Fruit fly (Drosophila melanogaster) whole organism, embryonic: ENCODE measurements around the gene CG15429.
A peak's percentile ranks its signal among the peaks of the same experiment; 100 is the strongest.

ENCODE experiments used
- Abd-B ChIP-seq: fragments of 200-800 bp; sonication (Bioruptor generic); optimal IDR thresholded peaks from 2 replicates; lab custom pipeline; 2018; ENCODE audit warnings: missing biosample characterization, mild to moderate bottlenecking, missing genetic modification characterization, moderate library complexity
- Asciz ChIP-seq: fragments of 200-800 bp; sonication (Bioruptor generic); optimal IDR thresholded peaks from 2 replicates; lab custom pipeline; 2017; ENCODE audit warnings: missing biosample characterization, mild to moderate bottlenecking, missing genetic modification characterization, missing genetic modification reagents
- Awh ChIP-seq: fragments of 200-800 bp; sonication (Bioruptor generic); IDR thresholded peaks from 2 replicates; pipeline ENCODE4, ENCODE4 v1.3.6; 2022; ENCODE audit warnings: missing biosample characterization, missing genetic modification characterization
- CG12155 ChIP-seq: fragments of 200-800 bp; sonication (Bioruptor generic); optimal IDR thresholded peaks from 3 replicates; lab custom pipeline; 2016; ENCODE audit warnings: missing biosample characterization, missing genetic modification characterization
- CG12391 ChIP-seq: fragments of 200-800 bp; sonication (Bioruptor generic); optimal IDR thresholded peaks from 3 replicates; lab custom pipeline; 2018; ENCODE audit warnings: missing biosample characterization, mild to moderate bottlenecking, missing genetic modification characterization, moderate library complexity
- CG12942 ChIP-seq: fragments of 200-800 bp; sonication (Bioruptor generic); optimal IDR thresholded peaks from 3 replicates; lab custom pipeline; 2016; ENCODE audit warnings: missing biosample characterization, missing genetic modification characterization
- CG13296 ChIP-seq: fragments of 200-800 bp; sonication (Bioruptor generic); optimal IDR thresholded peaks from 3 replicates; lab custom pipeline; 2018; ENCODE audit warnings: missing biosample characterization, mild to moderate bottlenecking, missing genetic modification characterization
- CG1529 ChIP-seq: fragments of 200-800 bp; sonication (Bioruptor generic); optimal IDR thresholded peaks from 3 replicates; lab custom pipeline; 2018; ENCODE audit warnings: missing biosample characterization, missing genetic modification characterization
- CG16779 ChIP-seq: fragments of 200-800 bp; sonication (Bioruptor generic); IDR thresholded peaks from 2 replicates; pipeline ENCODE4 v1.3.6; 2022; ENCODE audit warnings: missing biosample characterization, missing genetic modification characterization
- CG17186 ChIP-seq: fragments of 200-800 bp; sonication (Bioruptor generic); optimal IDR thresholded peaks from 3 replicates; lab custom pipeline; 2017; ENCODE audit warnings: missing biosample characterization, missing genetic modification reagents, missing genetic modification characterization
- CG17328 ChIP-seq: fragments of 200-800 bp; sonication (Bioruptor generic); IDR thresholded peaks from 2 replicates; pipeline ENCODE4 v1.3.6; 2022; ENCODE audit warnings: missing biosample characterization, missing genetic modification characterization
- CG17359 ChIP-seq: fragments of 200-800 bp; sonication (Bioruptor generic); optimal IDR thresholded peaks from 3 replicates; lab custom pipeline; 2018; ENCODE audit warnings: missing biosample characterization, mild to moderate bottlenecking, missing genetic modification characterization, moderate library complexity
- CG2202 ChIP-seq: fragments of 200-800 bp; sonication (Bioruptor generic); optimal IDR thresholded peaks from 2 replicates; lab custom pipeline; 2018; ENCODE audit warnings: missing biosample characterization, mild to moderate bottlenecking, missing genetic modification characterization
- CG33213 ChIP-seq: fragments of 200-800 bp; sonication (Bioruptor generic); optimal IDR thresholded peaks from 3 replicates; lab custom pipeline; 2016; ENCODE audit warnings: missing biosample characterization, missing genetic modification characterization
- CG34224 ChIP-seq: fragments of 200-800 bp; sonication (Bioruptor generic); IDR thresholded peaks from 3 replicates; pipeline ENCODE4 v1.3.6; 2022; ENCODE audit warnings: missing biosample characterization, missing genetic modification characterization; ENCODE audit not compliant: partially characterized antibody
- CG7271 ChIP-seq: fragments of 200-800 bp; sonication (Bioruptor generic); optimal IDR thresholded peaks from 2 replicates; lab custom pipeline; 2018; ENCODE audit warnings: missing biosample characterization, mild to moderate bottlenecking, missing genetic modification characterization, moderate library complexity
- CG7963 ChIP-seq: fragments of 200-800 bp; sonication (Bioruptor generic); IDR thresholded peaks from 3 replicates; pipeline ENCODE4 v1.3.6; 2022; ENCODE audit warnings: missing biosample characterization, missing genetic modification characterization; ENCODE audit not compliant: partially characterized antibody
- CG8478 ChIP-seq: fragments of >200 bp; optimal IDR thresholded peaks from 2 replicates; lab custom pipeline; 2018
- CG8924 ChIP-seq: fragments of 200-800 bp; optimal IDR thresholded peaks from 3 replicates; lab custom pipeline; 2019; ENCODE audit warnings: missing biosample characterization, mild to moderate bottlenecking, missing genetic modification characterization, moderate library complexity
- CG9437 ChIP-seq: fragments of 200-800 bp; sonication (Bioruptor generic); optimal IDR thresholded peaks from 2 replicates; lab custom pipeline; 2018; ENCODE audit warnings: missing biosample characterization, mild to moderate bottlenecking, missing genetic modification characterization
- GATAe ChIP-seq: fragments of 200-800 bp; sonication (Bioruptor generic); conservative IDR thresholded peaks from 2 replicates; pipeline ENCODE4 v1.3.6; 2022; ENCODE audit warnings: missing biosample characterization, missing genetic modification characterization
- H15 ChIP-seq: fragments of 200-800 bp; sonication (Bioruptor generic); IDR thresholded peaks from 3 replicates; pipeline ENCODE4 v1.3.6; 2022; ENCODE audit warnings: missing biosample characterization, missing genetic modification characterization
- Hey ChIP-seq: fragments of 200-800 bp; sonication (Bioruptor generic); optimal IDR thresholded peaks from 3 replicates; lab custom pipeline; 2018; ENCODE audit warnings: missing biosample characterization, mild to moderate bottlenecking, missing genetic modification characterization
- MBD-R2 ChIP-seq: fragments of 200-800 bp; sonication (Bioruptor generic); IDR thresholded peaks from 2 replicates; pipeline ENCODE4 v1.3.6; 2022; ENCODE audit warnings: missing biosample characterization, missing genetic modification characterization
- NC2β ChIP-seq: fragments of 200-800 bp; sonication (Bioruptor generic); optimal IDR thresholded peaks from 2 replicates; lab custom pipeline; 2016; ENCODE audit warnings: missing biosample characterization, missing genetic modification characterization
- Nf-YC ChIP-seq: fragments of 200-800 bp; optimal IDR thresholded peaks from 3 replicates; lab custom pipeline; 2019; ENCODE audit warnings: missing biosample characterization, mild to moderate bottlenecking, missing genetic modification characterization, moderate library complexity
- Sox100B ChIP-seq: fragments of 200-800 bp; sonication (Bioruptor generic); optimal IDR thresholded peaks from 3 replicates; lab custom pipeline; 2018; ENCODE audit warnings: missing biosample characterization, mild to moderate bottlenecking, missing genetic modification characterization
- Spps ChIP-seq: fragments of 200-800 bp; sonication (Bioruptor generic); optimal IDR thresholded peaks from 2 replicates; lab custom pipeline; 2018; ENCODE audit warnings: missing biosample characterization, mild to moderate bottlenecking, missing genetic modification characterization
- Stat92E ChIP-seq, 3 experiments: fragments of >200 bp in 2 of 3; fragments of 200-800 bp in 1 of 3; sonication (Bioruptor generic) in 1 of 3; optimal IDR thresholded peaks; 2 replicates each; lab custom pipeline; 2017 to 2019; ENCODE audit warnings: missing biosample characterization in 3 of 3, missing genetic modification characterization in 3 of 3, mild to moderate bottlenecking in 1 of 3, moderate library complexity in 1 of 3
- da ChIP-seq: fragments of 200-800 bp; sonication (Bioruptor generic); optimal IDR thresholded peaks from 2 replicates; lab custom pipeline; 2016; ENCODE audit warnings: missing biosample characterization, missing genetic modification characterization
- dm ChIP-seq: fragments of 200-800 bp; sonication (Bioruptor generic); optimal IDR thresholded peaks from 3 replicates; lab custom pipeline; 2016; ENCODE audit warnings: missing biosample characterization, missing genetic modification characterization
- emc ChIP-seq: fragments of 200-800 bp; sonication (Bioruptor generic); optimal IDR thresholded peaks from 2 replicates; lab custom pipeline; 2016; ENCODE audit warnings: missing biosample characterization, missing genetic modification characterization
- eyg ChIP-seq: fragments of 200-800 bp; sonication (Bioruptor generic); optimal IDR thresholded peaks from 3 replicates; lab custom pipeline; 2016; ENCODE audit warnings: missing biosample characterization, missing genetic modification characterization
- gcm ChIP-seq: fragments of 200-800 bp; sonication (Bioruptor generic); optimal IDR thresholded peaks from 2 replicates; lab custom pipeline; 2019; ENCODE audit warnings: missing biosample characterization, mild to moderate bottlenecking, missing genetic modification characterization, moderate library complexity
- gsb ChIP-seq: fragments of 200-800 bp; sonication (Bioruptor generic); IDR thresholded peaks from 2 replicates; pipeline ENCODE4 v1.3.6; 2022; ENCODE audit warnings: missing biosample characterization, missing genetic modification characterization
- insv ChIP-seq, 2 experiments: fragments of 200-800 bp; sonication (Bioruptor generic); optimal IDR thresholded peaks; 3 replicates each; lab custom pipeline; 2016 to 2018; ENCODE audit warnings: missing biosample characterization in 2 of 2, missing genetic modification characterization in 2 of 2
- ken ChIP-seq: fragments of 200-800 bp; sonication (Bioruptor generic); IDR thresholded peaks from 3 replicates; pipeline ENCODE4 v1.3.6; 2022; ENCODE audit warnings: missing biosample characterization, missing genetic modification characterization
- knrl ChIP-seq: fragments of 200-800 bp; sonication (Bioruptor generic); IDR thresholded peaks from 3 replicates; pipeline ENCODE4 v1.3.6; 2022; ENCODE audit warnings: missing biosample characterization, missing genetic modification characterization; ENCODE audit not compliant: partially characterized antibody
- lilli ChIP-seq: fragments of 200-800 bp; sonication (Bioruptor generic); optimal IDR thresholded peaks from 3 replicates; lab custom pipeline; 2016; ENCODE audit warnings: missing biosample characterization, missing genetic modification characterization
- nau ChIP-seq: fragments of 200-800 bp; sonication (Bioruptor generic); optimal IDR thresholded peaks from 3 replicates; lab custom pipeline; 2017; ENCODE audit warnings: missing biosample characterization, mild to moderate bottlenecking, missing genetic modification characterization, missing genetic modification reagents
- odd ChIP-seq: fragments of 200-800 bp; sonication (Bioruptor generic); optimal IDR thresholded peaks from 2 replicates; lab custom pipeline; 2017; ENCODE audit warnings: missing biosample characterization, mild to moderate bottlenecking, missing genetic modification characterization
- otp ChIP-seq: fragments of 200-800 bp; sonication (Bioruptor generic); IDR thresholded peaks from 3 replicates; pipeline ENCODE4, ENCODE4 v1.3.6; 2022; ENCODE audit warnings: missing biosample characterization, missing genetic modification characterization
- pzg ChIP-seq: fragments of 200-800 bp; sonication (Bioruptor generic); optimal IDR thresholded peaks from 3 replicates; lab custom pipeline; 2018; ENCODE audit warnings: missing biosample characterization, mild to moderate bottlenecking, missing genetic modification characterization, moderate library complexity
- sd ChIP-seq: fragments of 200-800 bp; sonication (Bioruptor generic); optimal IDR thresholded peaks from 3 replicates; lab custom pipeline; 2018; ENCODE audit warnings: missing biosample characterization, mild to moderate bottlenecking, missing genetic modification characterization, moderate library complexity
- sima ChIP-seq: fragments of 200-800 bp; sonication (Bioruptor generic); optimal IDR thresholded peaks from 2 replicates; lab custom pipeline; 2016; ENCODE audit warnings: missing biosample characterization, missing genetic modification characterization
- slbo ChIP-seq: fragments of 200-800 bp; sonication (Bioruptor generic); IDR thresholded peaks from 2 replicates; pipeline ENCODE4 v1.3.6; 2022; ENCODE audit warnings: missing biosample characterization, missing genetic modification characterization
- stc ChIP-seq: fragments of 200-800 bp; sonication (Bioruptor generic); IDR thresholded peaks from 2 replicates; pipeline ENCODE4 v1.3.6; 2022; ENCODE audit warnings: missing biosample characterization, missing genetic modification characterization
- ttk ChIP-seq: fragments of 200-800 bp; sonication (Bioruptor generic); IDR thresholded peaks from 2 replicates; pipeline ENCODE4 v2.1.2; 2022; ENCODE audit warnings: missing biosample characterization, missing genetic modification characterization
- tup ChIP-seq: fragments of 200-800 bp; sonication (Bioruptor generic); optimal IDR thresholded peaks from 2 replicates; lab custom pipeline; 2016; ENCODE audit warnings: missing biosample characterization, mild to moderate bottlenecking, missing genetic modification characterization, moderate library complexity

Gene CG15429

dm6 chr2L:4332962-4333757 lies 19.6 kb upstream of the CG15429 start (continued):
- TF ChIP-seq CG12155 (GFP tag; lab: Kevin White, UChicago): peak; percentile 77
- TF ChIP-seq CG17328: peak; percentile 84
- no peak for TF ChIP-seq pzg (GFP tag; lab: Kevin White, UChicago)
- peak; percentile 79 for TF ChIP-seq H15
- TF ChIP-seq CG12391 (tag; lab: Kevin White, UChicago): peak; percentile 76
- TF ChIP-seq knrl: no peak
- peak; percentile 62 for TF ChIP-seq NC2β (GFP tag; lab: Kevin White, UChicago)
- TF ChIP-seq Sox100B (GFP tag; lab: Kevin White, UChicago): peak; percentile 69
- peak; percentile 52 for TF ChIP-seq tup (GFP tag; lab: Kevin White, UChicago)
- peak; percentile 68 for TF ChIP-seq Abd-B (GFP tag; lab: Kevin White, UChicago)
- peak; percentile 42 for TF ChIP-seq CG12942 (GFP tag; lab: Kevin White, UChicago)
- peak; percentile 70 for TF ChIP-seq ttk (GFP tag; lab: Robert Waterston, UW)
- TF ChIP-seq CG13296 (GFP tag; lab: Kevin White, UChicago): peak; percentile 74
- peak; percentile 9 for TF ChIP-seq sima (GFP tag; lab: Kevin White, UChicago)
- TF ChIP-seq MBD-R2 (GFP tag; lab: Robert Waterston, UW): peak; percentile 48; the same call in 1 of the 2 replicates
- TF ChIP-seq CG2202 (tag; lab: Kevin White, UChicago): peak; percentile 26
- peak; percentile 55 for TF ChIP-seq Spps (tag; lab: Kevin White, UChicago)
- no peak for TF ChIP-seq CG17186
- TF ChIP-seq gcm (GFP tag; lab: Kevin White, UChicago): peak; percentile 50
- TF ChIP-seq CG9437 (GFP tag; lab: Kevin White, UChicago): peak; percentile 67
- TF ChIP-seq da (GFP tag; lab: Kevin White, UChicago): no peak
- TF ChIP-seq nau (GFP tag; lab: Kevin White, UChicago): peak; percentile 80
- TF ChIP-seq CG8924 (tag; lab: Kevin White, UChicago): peak; percentile 70
- peak; percentile 99 for TF ChIP-seq Hey (tag; lab: Kevin White, UChicago)
- TF ChIP-seq slbo: peak; percentile 84
- TF ChIP-seq ken (GFP tag; lab: Robert Waterston, UW): peak; percentile 88
- TF ChIP-seq CG8478: peak; percentile 10
- peak; percentile 76 for TF ChIP-seq CG16779 (GFP tag; lab: Robert Waterston, UW)
- peak; percentile 88 for TF ChIP-seq Asciz (GFP tag; lab: Kevin White, UChicago)
- TF ChIP-seq CG1529 (GFP tag; lab: Kevin White, UChicago): peak; percentile 39
- TF ChIP-seq insv (GFP tag; optimal IDR thresholded peaks at IDR 0.05; lab: Kevin White, UChicago): no peak
- TF ChIP-seq eyg (GFP tag; lab: Kevin White, UChicago): peak; percentile 65
- peak; percentile 85 for TF ChIP-seq gsb
- TF ChIP-seq odd (GFP tag; lab: Kevin White, UChicago): peak; percentile 63
- TF ChIP-seq Awh: peak; percentile 88
- peak; percentile 88 for TF ChIP-seq CG17359 (tag; lab: Kevin White, UChicago)
- TF ChIP-seq CG34224 (GFP tag; lab: Robert Waterston, UW): no peak; the same call in 2 of the 3 replicates
- TF ChIP-seq CG7271 (tag; lab: Kevin White, UChicago): no peak
- no peak for TF ChIP-seq dm
- TF ChIP-seq CG7963 (GFP tag; lab: Robert Waterston, UW): no peak
- peak; percentile 64 for TF ChIP-seq sd (tag; lab: Kevin White, UChicago)
- peak; percentile 74 for TF ChIP-seq CG33213
- peak; percentile 59 for TF ChIP-seq emc (GFP tag; lab: Kevin White, UChicago)
- peak; percentile 91 for TF ChIP-seq stc (GFP tag; lab: Robert Waterston, UW)
- peak in 2 of 3 experiments; percentile 40 to 52 for TF ChIP-seq Stat92E (GFP tag; optimal IDR thresholded peaks at IDR 0.05; lab: Kevin White, UChicago)
- TF ChIP-seq otp (GFP tag; lab: Robert Waterston, UW): peak; percentile 84
- peak; percentile 70 for TF ChIP-seq lilli (GFP tag; lab: Kevin White, UChicago)
- no peak for TF ChIP-seq GATAe (GFP tag; lab: Robert Waterston, UW)
- TF ChIP-seq Nf-YC (tag; lab: Kevin White, UChicago): peak; percentile 51
